Worm (Caenorhabditis elegans) whole organism, young adult: Measurements from ENCODE around the gene srh-100.

Source experiments
- T26A5.8 ChIP-seq: sonication (generic microtip); optimal IDR thresholded peaks from 2 replicates; lab custom pipeline; 2016; ENCODE audit warnings: missing genetic modification characterization, missing compliant biosample characterization
- ama-1 ChIP-seq, 3 experiments: fragments of 150-350 bp in 1 of 3; sonication (generic microtip) in 2 of 3; optimal IDR thresholded peaks; 2 replicates each; lab custom pipeline; 2014 to 2018; ENCODE audit warnings: missing biosample characterization in 2 of 3, missing genetic modification characterization in 2 of 3, missing genetic modification reagents in 2 of 3
- dpl-1 ChIP-seq: fragments of 150-350 bp; optimal IDR thresholded peaks from 2 replicates; lab custom pipeline; 2014; ENCODE audit warnings: missing biosample characterization, missing genetic modification reagents, missing genetic modification characterization
- efl-1 ChIP-seq: fragments of 150-350 bp; optimal IDR thresholded peaks from 2 replicates; lab custom pipeline; 2014; ENCODE audit warnings: missing biosample characterization, missing genetic modification reagents, missing genetic modification characterization
- lag-1 ChIP-seq: fragments of 200-800 bp; sonication (Bioruptor generic); IDR thresholded peaks from 2 replicates; pipeline ENCODE4 v1.3.6; 2022; ENCODE audit warnings: missing genetic modification reagents, missing genetic modification characterization, missing compliant biosample characterization
- nhr-179 ChIP-seq: sonication (generic microtip); optimal IDR thresholded peaks from 2 replicates; lab custom pipeline; 2016; ENCODE audit warnings: mild to moderate bottlenecking, missing genetic modification characterization, missing compliant biosample characterization
- unc-62 ChIP-seq: fragments of 150-350 bp; optimal IDR thresholded peaks from 2 replicates; lab custom pipeline; 2014; ENCODE audit warnings: missing biosample characterization, missing genetic modification reagents, missing genetic modification characterization

DNA sequence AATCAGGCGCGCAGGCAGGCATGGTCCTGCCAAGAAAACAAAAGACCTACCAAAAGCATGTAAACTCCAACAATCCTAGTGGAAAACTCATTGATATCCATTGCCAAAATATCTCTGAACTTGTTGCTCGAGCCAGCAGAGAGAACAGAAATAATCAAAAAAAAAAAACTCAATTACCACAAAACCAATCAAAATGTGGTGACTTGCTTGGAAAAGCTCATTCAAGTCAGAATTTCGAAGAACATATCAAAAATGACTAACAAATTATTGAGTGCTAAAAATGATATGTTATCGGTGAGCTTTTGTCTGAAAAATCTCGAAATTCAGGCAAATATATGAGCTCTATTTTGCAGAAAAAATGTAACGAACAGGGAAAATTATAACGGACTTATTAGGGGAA, 13.2 kb downstream of the srh-100 start, which contains the start of gene srx-105:
- TF ChIP-seq dpl-1 (GFP tag; lab: Kevin White, UChicago) (no peak), nhr-179 (no peak), efl-1 (GFP tag; lab: Kevin White, UChicago) (no peak), unc-62 (GFP tag; lab: Kevin White, UChicago) (no peak), lag-1 (GFP tag; lab: Robert Waterston, UW) (no peak), ama-1 (optimal IDR thresholded peaks at IDR 0.05; lab: Kevin White, UChicago) (no peak), ama-1 (GFP tag; optimal IDR thresholded peaks at IDR 0.05; lab: Kevin White, UChicago) (no peak), T26A5.8 (tag; lab: Kevin White, UChicago) (no peak)
